Fruit fly (Drosophila melanogaster): ENCODE results near the gene Sfp33A2.

Gene Sfp33A2

dm6 chr2L:11837413-11837812, at the start of gene Sfp33A2:
Sfp33A2 (plus strand) TSS chr2L:11837713.
- TF ChIP-seq EcR (GFP tag; optimal IDR thresholded peaks at IDR 0.05) (no peak), psq (optimal IDR thresholded peaks at IDR 0.05) (no peak), usp (GFP tag; optimal IDR thresholded peaks at IDR 0.05) (no peak), CG8478 (optimal IDR thresholded peaks at IDR 0.05) (no peak), pan (optimal IDR thresholded peaks at IDR 0.05) (no peak), Dll (optimal IDR thresholded peaks at IDR 0.05) (no peak)

dm6 chr2L:11788034-11788433, 49.5 kb upstream of the Sfp33A2 start, which contains the start of gene CG14931:
CG14931 (plus strand) TSS chr2L:11788334.
- no peak for TF ChIP-seq EcR (GFP tag; optimal IDR thresholded peaks at IDR 0.05)
- no peak for TF ChIP-seq pan (optimal IDR thresholded peaks at IDR 0.05)
- TF ChIP-seq CG8478 (optimal IDR thresholded peaks at IDR 0.05) = no peak
- no peak for TF ChIP-seq Dll (optimal IDR thresholded peaks at IDR 0.05)
- TF ChIP-seq psq (optimal IDR thresholded peaks at IDR 0.05) = no peak
- no peak for TF ChIP-seq usp (GFP tag; optimal IDR thresholded peaks at IDR 0.05)

dm6 chr2L:11789690-11790089, 47.8 kb upstream of the Sfp33A2 start, which contains the start of gene CG14932:
CG14932 (plus strand) TSS chr2L:11789919.
- no peak for TF ChIP-seq CG8478 (optimal IDR thresholded peaks at IDR 0.05)
- no peak for TF ChIP-seq psq (optimal IDR thresholded peaks at IDR 0.05)
- TF ChIP-seq usp (GFP tag; optimal IDR thresholded peaks at IDR 0.05) = no peak
- TF ChIP-seq EcR (GFP tag; optimal IDR thresholded peaks at IDR 0.05) = no peak
- TF ChIP-seq pan (optimal IDR thresholded peaks at IDR 0.05) = no peak
- no peak for TF ChIP-seq Dll (optimal IDR thresholded peaks at IDR 0.05)

- TF ChIP-seq CG8478 (optimal IDR thresholded peaks at IDR 0.05) (no peak), Dll (optimal IDR thresholded peaks at IDR 0.05) (no peak), psq (optimal IDR thresholded peaks at IDR 0.05) (no peak), EcR (GFP tag; optimal IDR thresholded peaks at IDR 0.05) (no peak), usp (GFP tag; optimal IDR thresholded peaks at IDR 0.05) (no peak), pan (optimal IDR thresholded peaks at IDR 0.05) (no peak)
These were observed 45.2 kb upstream of the Sfp33A2 start, which contains the start of gene Tsp33B for dm6 chr2L:11792265-11792664. Tsp33B (minus strand) TSS chr2L:11792365.

- TF ChIP-seq usp (GFP tag; optimal IDR thresholded peaks at IDR 0.05) = no peak
These were observed 43.5 kb upstream of the Sfp33A2 start, which contains the start of gene CG14937 for dm6 chr2L:11793986-11794385. CG14937 (minus strand) TSS chr2L:11794086.

- TF ChIP-seq Dll (optimal IDR thresholded peaks at IDR 0.05) = no peak
- TF ChIP-seq EcR (GFP tag; optimal IDR thresholded peaks at IDR 0.05) = no peak
- no peak for TF ChIP-seq usp (GFP tag; optimal IDR thresholded peaks at IDR 0.05)
- no peak for TF ChIP-seq psq (optimal IDR thresholded peaks at IDR 0.05)
- no peak for TF ChIP-seq CG8478 (optimal IDR thresholded peaks at IDR 0.05)
- TF ChIP-seq pan (optimal IDR thresholded peaks at IDR 0.05) = no peak
These were observed 40.4 kb upstream of the Sfp33A2 start for dm6 chr2L:11797127-11797526.

dm6 chr2L:11804228-11805044, 33.1 kb upstream of the Sfp33A2 start:
- TF ChIP-seq usp (GFP tag; optimal IDR thresholded peaks at IDR 0.05) (no peak), EcR (GFP tag; optimal IDR thresholded peaks at IDR 0.05) (no peak), pan (optimal IDR thresholded peaks at IDR 0.05) (no peak), Dll (optimal IDR thresholded peaks at IDR 0.05) (peak; percentile 85), CG8478 (optimal IDR thresholded peaks at IDR 0.05) (no peak), psq (optimal IDR thresholded peaks at IDR 0.05) (no peak)

- no peak for TF ChIP-seq usp (GFP tag; optimal IDR thresholded peaks at IDR 0.05)
- no peak for TF ChIP-seq EcR (GFP tag; optimal IDR thresholded peaks at IDR 0.05)
- TF ChIP-seq Dll (optimal IDR thresholded peaks at IDR 0.05) = no peak
- no peak for TF ChIP-seq CG8478 (optimal IDR thresholded peaks at IDR 0.05)
- TF ChIP-seq psq (optimal IDR thresholded peaks at IDR 0.05) = no peak
- no peak for TF ChIP-seq pan (optimal IDR thresholded peaks at IDR 0.05)
These were observed 31.4 kb upstream of the Sfp33A2 start for dm6 chr2L:11806022-11806700.

dm6 chr2L:11806701-11807674, 30.5 kb upstream of the Sfp33A2 start:
- TF ChIP-seq psq (optimal IDR thresholded peaks at IDR 0.05) = peak; percentile 81
- peak; percentile 92 for TF ChIP-seq Dll (optimal IDR thresholded peaks at IDR 0.05)
- TF ChIP-seq EcR (GFP tag; optimal IDR thresholded peaks at IDR 0.05) = no peak
- no peak for TF ChIP-seq usp (GFP tag; optimal IDR thresholded peaks at IDR 0.05)
- no peak for TF ChIP-seq pan (optimal IDR thresholded peaks at IDR 0.05)
- TF ChIP-seq CG8478 (optimal IDR thresholded peaks at IDR 0.05) = no peak

- TF ChIP-seq Dll (optimal IDR thresholded peaks at IDR 0.05) = peak; percentile 70
- TF ChIP-seq psq (optimal IDR thresholded peaks at IDR 0.05) = no peak
- peak in 1 of 2 experiments; percentile 29 for TF ChIP-seq EcR (GFP tag; optimal IDR thresholded peaks at IDR 0.05)
- TF ChIP-seq CG8478 (optimal IDR thresholded peaks at IDR 0.05) = peak; percentile 32
These were observed 29.8 kb upstream of the Sfp33A2 start for dm6 chr2L:11807697-11808226.

- TF ChIP-seq CG8478 (optimal IDR thresholded peaks at IDR 0.05) (no peak), psq (optimal IDR thresholded peaks at IDR 0.05) (no peak), usp (GFP tag; optimal IDR thresholded peaks at IDR 0.05) (no peak), Dll (optimal IDR thresholded peaks at IDR 0.05) (no peak), pan (optimal IDR thresholded peaks at IDR 0.05) (no peak), EcR (GFP tag; optimal IDR thresholded peaks at IDR 0.05) (no peak)
These were observed 29.2 kb upstream of the Sfp33A2 start for dm6 chr2L:11808327-11808701.

All from whole organism.